Worm (Caenorhabditis elegans) whole organism, early embryonic: ENCODE results near the gene Y62E10A.13.

Experiments used
- B0310.2 ChIP-seq: sonication (generic microtip); optimal IDR thresholded peaks from 2 replicates; lab custom pipeline; 2016; ENCODE audit warnings: mild to moderate bottlenecking, missing genetic modification characterization, missing compliant biosample characterization
- aly-1 ChIP-seq: sonication (generic microtip); optimal IDR thresholded peaks from 2 replicates; lab custom pipeline; 2016; ENCODE audit warnings: missing genetic modification characterization, missing compliant biosample characterization
- ama-1 ChIP-seq: fragments of 150-350 bp; optimal IDR thresholded peaks from 2 replicates; lab custom pipeline; 2014
- ceh-13 ChIP-seq: fragments of 200-800 bp; sonication (Bioruptor generic); optimal IDR thresholded peaks from 2 replicates; lab custom pipeline; 2018; ENCODE audit warnings: mild to moderate bottlenecking, missing genetic modification characterization, missing compliant biosample characterization
- ceh-36 ChIP-seq: sonication (generic microtip); optimal IDR thresholded peaks from 2 replicates; lab custom pipeline; 2016; ENCODE audit warnings: missing genetic modification characterization, inconsistent platforms, missing compliant biosample characterization
- ets-7 ChIP-seq: sonication (generic microtip); optimal IDR thresholded peaks from 2 replicates; lab custom pipeline; 2016; ENCODE audit warnings: missing genotype, missing genetic modification characterization, missing compliant biosample characterization
- hnd-1 ChIP-seq: sonication (generic microtip); optimal IDR thresholded peaks from 2 replicates; lab custom pipeline; 2016; ENCODE audit warnings: missing genetic modification characterization, missing compliant biosample characterization
- pes-1 ChIP-seq: fragments of 200-800 bp; sonication (Bioruptor generic); IDR thresholded peaks from 2 replicates; pipeline ENCODE4 v1.3.6; 2022; ENCODE audit warnings: missing genetic modification reagents, missing genetic modification characterization, missing compliant biosample characterization

- no peak for TF ChIP-seq hnd-1 (tag; lab: Kevin White, UChicago)
- no peak for TF ChIP-seq ama-1 (lab: Kevin White, UChicago)
- no peak for TF ChIP-seq ceh-36 (tag; lab: Kevin White, UChicago)
- no peak for TF ChIP-seq ceh-13 (GFP tag; lab: Kevin White, UChicago)
- no peak for TF ChIP-seq aly-1 (tag; lab: Kevin White, UChicago)
- TF ChIP-seq ets-7 (tag; lab: Kevin White, UChicago) = no peak
- TF ChIP-seq B0310.2 (tag; lab: Kevin White, UChicago) = no peak
- TF ChIP-seq pes-1 = no peak
Measured at ce11 chrIV:13393246-13393716, 5.6 kb downstream of the Y62E10A.13 start.
